Worm (Caenorhabditis elegans): Measurements from ENCODE around the gene Y51B9A.7.

The Y51B9A.7 gene

DNA sequence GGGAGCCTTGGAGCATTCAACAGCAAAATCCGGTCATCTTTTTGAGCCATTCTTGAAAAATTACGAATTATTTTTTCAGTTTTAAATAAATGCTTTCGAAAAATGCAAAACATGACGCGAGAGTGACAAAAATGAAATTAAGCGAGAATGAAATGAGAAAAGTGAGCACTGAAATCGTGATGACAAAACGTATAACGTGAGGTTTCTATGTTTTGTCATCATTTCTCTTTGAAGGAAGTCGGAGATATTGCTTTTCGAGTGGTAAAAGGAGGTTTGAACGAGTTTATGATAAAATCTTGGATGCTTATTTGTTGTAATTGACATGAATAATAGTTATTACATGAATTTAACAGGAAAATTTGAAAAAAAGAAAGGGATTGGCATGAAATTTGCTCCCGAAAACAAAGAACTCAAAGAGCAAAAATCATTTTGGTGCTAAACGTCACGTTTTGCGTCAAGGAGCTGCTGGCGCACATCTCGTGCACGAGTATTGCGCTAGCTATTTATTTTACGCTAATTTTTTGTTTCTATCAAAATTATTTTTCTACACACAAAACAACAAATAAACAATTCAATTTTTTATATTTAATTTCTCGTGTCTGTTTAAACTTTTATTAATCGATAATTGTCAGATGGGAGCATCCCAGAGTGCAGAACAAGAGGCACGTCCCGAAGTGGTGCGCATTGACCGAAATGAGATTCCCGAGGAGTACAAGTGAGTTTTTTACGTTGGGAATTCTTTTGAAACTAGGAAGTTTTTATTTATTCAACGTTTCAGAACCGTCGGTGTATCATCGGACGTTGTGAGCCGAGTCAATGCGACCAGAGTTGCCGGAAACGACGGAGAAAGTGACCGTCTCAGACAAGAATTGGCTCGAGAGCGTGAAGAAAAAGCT is 16.8 kb downstream of the Y51B9A.7 start, which contains the start of the genes gss-1 and chch-3 (continued):
- TF ChIP-seq ZK185.1 (tag; optimal IDR thresholded peaks at IDR 0.05; ENCODE audit: poor library complexity, severe bottlenecking) (peak; percentile 25), ztf-26 (tag; optimal IDR thresholded peaks at IDR 0.05) (no peak), B0019.2 (GFP tag; conservative IDR thresholded peaks at IDR 0.05) (no peak), F33H1.4 (GFP tag; IDR thresholded peaks at IDR 0.05) (peak; percentile 52), lsy-27 (tag; optimal IDR thresholded peaks at IDR 0.05; ENCODE audit: borderline replicate concordance, insufficient read depth) (no peak), C17E4.6 (GFP tag; IDR thresholded peaks at IDR 0.05) (no peak), rcor-1 (GFP tag; IDR thresholded peaks at IDR 0.05) (peak; percentile 33; the same call in 1 of the 2 replicates), lin-40 (tag; optimal IDR thresholded peaks at IDR 0.05) (no peak), Y79H2A.3 (GFP tag; conservative IDR thresholded peaks at IDR 0.05) (no peak), cebp-1 (GFP tag; IDR thresholded peaks at IDR 0.05) (no peak), cebp-1 (tag; optimal IDR thresholded peaks at IDR 0.05) (peak; percentile 55), lsl-1 (GFP tag; optimal IDR thresholded peaks at IDR 0.05) (peak; percentile 22), nhr-120 (GFP tag; IDR thresholded peaks at IDR 0.05) (no peak), nfya-1 (tag; optimal IDR thresholded peaks at IDR 0.05; ENCODE audit: borderline replicate concordance, insufficient read depth) (no peak), ceh-91 (GFP tag; IDR thresholded peaks at IDR 0.05) (no peak), ztf-18 (tag; optimal IDR thresholded peaks at IDR 0.05) (peak; percentile 93), tlf-1 (GFP tag; optimal IDR thresholded peaks at IDR 0.05) (no peak), sdz-38 (tag; optimal IDR thresholded peaks at IDR 0.05) (no peak)

- TF ChIP-seq nhr-80 (tag; optimal IDR thresholded peaks at IDR 0.05) = peak; percentile 53
- TF ChIP-seq nfya-2 (GFP tag; IDR thresholded peaks at IDR 0.05) = no peak
Observed at ce11 chrII:9418065-9418567, 18.3 kb downstream of the Y51B9A.7 start, which contains the start of the genes M176.4 and M176.16. M176.4 (plus strand) TSS chrII:9418365. M176.16 (plus strand) TSS chrII:9418517.

DNA sequence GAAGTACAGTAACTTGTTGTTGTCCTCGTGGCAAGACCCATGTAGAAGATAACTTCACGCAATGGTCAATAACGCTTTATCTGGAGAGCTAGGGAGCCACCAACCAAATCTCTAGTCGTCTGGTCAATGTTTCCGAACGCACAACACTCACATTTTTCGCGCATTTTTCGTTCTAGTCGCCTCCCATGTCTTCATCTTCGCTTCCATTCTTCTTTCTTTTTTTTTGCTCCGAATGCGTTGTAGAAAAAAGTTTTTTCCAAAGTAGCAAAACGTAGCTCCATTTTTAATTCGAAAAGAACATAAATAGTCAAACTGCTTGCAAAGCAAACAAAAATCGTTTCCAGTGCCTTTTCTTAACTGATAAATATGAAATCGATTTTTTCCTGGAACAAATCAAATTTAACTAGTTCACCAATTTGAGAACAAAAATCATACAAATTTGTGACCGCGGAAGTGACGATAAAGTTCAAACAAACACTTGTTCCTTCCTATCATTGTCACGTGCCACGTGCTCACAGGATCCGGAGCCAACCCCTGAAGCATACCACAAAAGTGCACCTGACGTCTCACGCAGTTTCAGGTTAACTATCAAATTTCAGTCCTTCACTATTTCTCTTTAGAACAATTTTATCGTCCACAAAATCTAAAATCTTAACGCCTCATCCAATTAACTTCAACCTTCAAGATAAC is 19.1 kb downstream of the Y51B9A.7 start:
- TF ChIP-seq zim-3 (tag; optimal IDR thresholded peaks at IDR 0.05) = no peak
- TF ChIP-seq nhr-80 (tag; optimal IDR thresholded peaks at IDR 0.05) = peak; percentile 28
- no peak for TF ChIP-seq mcd-1 (GFP tag; IDR thresholded peaks at IDR 0.05)
- TF ChIP-seq nfya-1 (tag; optimal IDR thresholded peaks at IDR 0.05; ENCODE audit: borderline replicate concordance, insufficient read depth) = no peak

DNA sequence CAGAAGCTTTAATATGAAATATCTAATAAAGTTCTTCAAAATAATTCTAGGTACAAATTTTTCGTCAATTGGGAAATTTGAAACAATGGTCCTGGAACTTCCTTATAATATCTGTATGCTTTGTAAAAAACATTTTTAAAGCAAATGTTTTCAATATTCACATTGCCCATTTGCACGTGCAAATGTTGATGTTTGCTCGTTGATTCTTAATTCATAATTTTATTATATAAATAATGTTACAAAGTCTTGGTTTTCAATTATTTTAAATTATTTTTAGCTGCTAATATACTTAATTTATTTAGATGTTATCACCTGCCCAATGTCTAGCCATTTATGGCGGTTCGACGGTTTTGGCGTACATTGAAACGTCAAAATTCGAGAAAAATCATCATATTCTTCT is 22.1 kb downstream of the Y51B9A.7 start, which contains the start of gene M176.11:
Gene M176.11 (plus strand): TSS at position 301 of the 400 bp plus-strand sequence.
- TF ChIP-seq let-526 (GFP tag; IDR thresholded peaks at IDR 0.05) (no peak), athp-1 (tag; optimal IDR thresholded peaks at IDR 0.05) (no peak)

DNA sequence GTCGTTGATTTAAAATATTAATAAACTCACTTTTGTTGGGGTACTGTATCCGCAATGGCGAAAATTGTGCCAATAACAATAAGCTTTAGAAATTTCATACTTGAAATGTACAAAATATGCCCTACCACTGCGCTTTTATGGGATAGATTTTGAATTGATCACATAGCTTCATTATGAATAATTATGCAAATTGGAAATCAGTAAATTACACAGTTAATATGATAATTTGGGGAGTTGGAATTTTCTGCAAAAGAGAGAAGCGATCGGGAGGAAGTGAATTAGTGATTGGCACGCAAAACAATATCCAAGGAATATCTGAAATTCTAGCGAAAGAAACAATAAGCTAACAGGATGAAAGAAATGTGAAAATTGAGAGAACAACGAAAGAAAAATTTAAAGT is 26.2 kb downstream of the Y51B9A.7 start, which contains the start of gene M176.10:
Gene M176.10 (minus strand): TSS at position 101 of the 400 bp plus-strand sequence.
- TF ChIP-seq hlh-26 (GFP tag; conservative IDR thresholded peaks at IDR 0.05) (no peak), ama-1 (optimal IDR thresholded peaks at IDR 0.05) (no peak), ama-1 (GFP tag; optimal IDR thresholded peaks at IDR 0.05) (no peak), ztf-22 (GFP tag; optimal IDR thresholded peaks at IDR 0.05) (no peak), die-1 (tag; optimal IDR thresholded peaks at IDR 0.05) (no peak), mel-28 (tag; optimal IDR thresholded peaks at IDR 0.05; ENCODE audit: borderline replicate concordance) (no peak), F49E8.2 (tag; optimal IDR thresholded peaks at IDR 0.05; ENCODE audit: insufficient read depth) (no peak), madf-10 (tag; optimal IDR thresholded peaks at IDR 0.05) (no peak), mxl-1 (tag; optimal IDR thresholded peaks at IDR 0.05) (no peak), ztf-6 (GFP tag; IDR thresholded peaks at IDR 0.05) (no peak), C17E4.6 (GFP tag; IDR thresholded peaks at IDR 0.05) (no peak)

All from whole organism, young adult.